Worm (Caenorhabditis elegans) whole organism, L4 larva: Measurements from ENCODE around the gene mogs-1.
"Not testable (repeated sequence)": the region's sequence is repeated elsewhere in the genome, so short reads cannot be mapped to it uniquely, and the experiment has no call there.

ENCODE experiments used
- T26A8.4 ChIP-seq: fragments of 200-800 bp; sonication (Bioruptor generic); IDR thresholded peaks from 2 replicates; pipeline ENCODE4 v1.3.6; 2022; ENCODE audit warnings: missing genetic modification characterization, missing compliant biosample characterization
- Y105C5A.15 ChIP-seq: fragments of 200-800 bp; sonication (Bioruptor generic); IDR thresholded peaks from 2 replicates; pipeline ENCODE4 v1.3.6; 2022; ENCODE audit warnings: missing genetic modification characterization, missing compliant biosample characterization
- Y75B8A.6 ChIP-seq: fragments of 200-800 bp; sonication (Bioruptor generic); IDR thresholded peaks from 2 replicates; pipeline ENCODE4 v1.3.6; 2022; ENCODE audit warnings: missing genetic modification reagents, missing genetic modification characterization, missing compliant biosample characterization
- ZK546.5 ChIP-seq, 2 experiments: sonication (generic microtip); optimal IDR thresholded peaks; 2 replicates each; lab custom pipeline; 2017; ENCODE audit warnings: missing biosample characterization in 2 of 2, missing genetic modification characterization in 2 of 2
- aha-1 ChIP-seq: fragments of 150-350 bp; peaks from one replicate; lab custom pipeline; 2014; ENCODE audit warnings: missing biosample characterization, missing genetic modification characterization
- ceh-28 ChIP-seq: fragments of 150-350 bp; optimal IDR thresholded peaks from 2 replicates; lab custom pipeline; 2014; ENCODE audit warnings: missing biosample characterization, missing genetic modification reagents, missing genetic modification characterization
- ceh-32 ChIP-seq: sonication (generic microtip); optimal IDR thresholded peaks from 2 replicates; lab custom pipeline; 2016; ENCODE audit warnings: mild to moderate bottlenecking, missing genetic modification characterization, missing compliant biosample characterization; ENCODE audit not compliant: poor library complexity
- ceh-44 ChIP-seq: fragments of 200-800 bp; sonication (Bioruptor generic); IDR thresholded peaks from 2 replicates; pipeline ENCODE4 v1.3.6; 2022; ENCODE audit warnings: missing genetic modification reagents, missing genetic modification characterization, missing compliant biosample characterization
- ceh-62 ChIP-seq: sonication (generic microtip); optimal IDR thresholded peaks from 2 replicates; lab custom pipeline; 2017; ENCODE audit warnings: missing biosample characterization, missing genetic modification characterization
- ces-1 ChIP-seq: fragments of 150-350 bp; sonication (generic microtip); optimal IDR thresholded peaks from 4 replicates; lab custom pipeline; 2014; ENCODE audit warnings: missing biosample characterization, missing genetic modification reagents, missing genetic modification characterization
- ctbp-1 ChIP-seq: fragments of 200-800 bp; sonication (Bioruptor generic); IDR thresholded peaks from 2 replicates; pipeline ENCODE4 v1.3.6; 2022; ENCODE audit warnings: missing genetic modification reagents, missing genetic modification characterization, missing compliant biosample characterization
- daf-16 ChIP-seq, 3 experiments: sonication (generic microtip); optimal IDR thresholded peaks; 2 replicates each; lab custom pipeline; 2016 to 2017; ENCODE audit warnings: missing genetic modification characterization in 3 of 3, missing genetic modification reagents in 3 of 3, mild to moderate bottlenecking in 2 of 3, missing compliant biosample characterization in 2 of 3, missing biosample characterization in 1 of 3, moderate library complexity in 1 of 3
- dmd-6 ChIP-seq: fragments of 200-800 bp; sonication (Bioruptor generic); IDR thresholded peaks from 2 replicates; pipeline ENCODE4 v1.3.6; 2022; ENCODE audit warnings: missing genetic modification reagents, missing genetic modification characterization, missing compliant biosample characterization
- dmd-8 ChIP-seq: fragments of 200-800 bp; sonication (Bioruptor generic); IDR thresholded peaks from 2 replicates; pipeline ENCODE4 v1.3.6; 2022; ENCODE audit warnings: missing genetic modification characterization, missing compliant biosample characterization
- dve-1 ChIP-seq: sonication (generic microtip); optimal IDR thresholded peaks from 2 replicates; lab custom pipeline; 2017; ENCODE audit warnings: antibody characterized with exemption, mild to moderate bottlenecking, missing genetic modification characterization, missing compliant biosample characterization; ENCODE audit not compliant: insufficient read depth
- hlh-11 ChIP-seq: fragments of 200-800 bp; sonication (Bioruptor generic); optimal IDR thresholded peaks from 2 replicates; lab custom pipeline; 2018; ENCODE audit warnings: mild to moderate bottlenecking, missing genetic modification characterization, missing compliant biosample characterization
- hlh-30 ChIP-seq: sonication (generic microtip); optimal IDR thresholded peaks from 2 replicates; lab custom pipeline; 2017; ENCODE audit warnings: antibody characterized with exemption, mild to moderate bottlenecking, missing genetic modification characterization, missing compliant biosample characterization; ENCODE audit not compliant: insufficient read depth
- lim-7 ChIP-seq: fragments of 200-800 bp; sonication (Bioruptor generic); IDR thresholded peaks from 2 replicates; pipeline ENCODE4 v1.3.6; 2022; ENCODE audit warnings: missing genetic modification characterization, missing compliant biosample characterization
- lin-15B ChIP-seq: fragments of 150-350 bp; sonication (generic microtip); optimal IDR thresholded peaks from 3 replicates; lab custom pipeline; 2014; ENCODE audit warnings: missing biosample characterization, missing genetic modification characterization
- lin-39 ChIP-seq: fragments of 150-350 bp; optimal IDR thresholded peaks from 2 replicates; lab custom pipeline; 2014; ENCODE audit warnings: missing biosample characterization, missing genetic modification reagents, missing genetic modification characterization
- lsy-2 ChIP-seq, 2 experiments: fragments of 150-350 bp in 1 of 2; sonication (generic microtip) in 1 of 2; optimal IDR thresholded peaks; 2 replicates each; lab custom pipeline; 2014 to 2017; ENCODE audit warnings: missing biosample characterization in 2 of 2, missing genetic modification characterization in 2 of 2
- madf-5 ChIP-seq, 2 experiments: fragments of 200-800 bp; sonication (Bioruptor generic); IDR thresholded peaks; 2 replicates each; pipeline ENCODE4 v1.3.6; 2022; ENCODE audit warnings: missing compliant biosample characterization in 2 of 2, missing genetic modification characterization in 2 of 2
- mdl-1 ChIP-seq, 2 experiments: fragments of 150-350 bp in 1 of 2; sonication (generic microtip) in 1 of 2; optimal IDR thresholded peaks; 2 replicates each; lab custom pipeline; 2014 to 2017; ENCODE audit warnings: missing biosample characterization in 2 of 2, missing genetic modification characterization in 2 of 2
- mdt-29 ChIP-seq: fragments of 200-800 bp; sonication (Bioruptor generic); IDR thresholded peaks from 2 replicates; pipeline ENCODE4 v1.3.6; 2022; ENCODE audit warnings: missing genetic modification reagents, missing genetic modification characterization, missing compliant biosample characterization
- mxl-3 ChIP-seq: fragments of 200-800 bp; sonication (Bioruptor generic); optimal IDR thresholded peaks from 2 replicates; lab custom pipeline; 2018; ENCODE audit warnings: mild to moderate bottlenecking, missing genetic modification characterization, missing compliant biosample characterization
- nhr-10 ChIP-seq: fragments of 150-350 bp; optimal IDR thresholded peaks from 2 replicates; lab custom pipeline; 2014; ENCODE audit warnings: missing biosample characterization, missing genetic modification characterization
- nhr-11 ChIP-seq: fragments of 150-350 bp; optimal IDR thresholded peaks from 2 replicates; lab custom pipeline; 2014; ENCODE audit warnings: missing biosample characterization, missing genetic modification characterization
- nhr-25 ChIP-seq: sonication (generic microtip); optimal IDR thresholded peaks from 2 replicates; lab custom pipeline; 2017; ENCODE audit warnings: missing genetic modification characterization, mild to moderate bottlenecking, missing compliant biosample characterization, antibody characterized with exemption, moderate library complexity, borderline replicate concordance; ENCODE audit not compliant: insufficient read depth
- nhr-42 ChIP-seq: fragments of 200-800 bp; sonication (Bioruptor generic); IDR thresholded peaks from 2 replicates; pipeline ENCODE4 v1.3.6; 2022; ENCODE audit warnings: missing genetic modification characterization, missing compliant biosample characterization
- nhr-48 ChIP-seq: sonication (generic microtip); optimal IDR thresholded peaks from 2 replicates; lab custom pipeline; 2016; ENCODE audit warnings: mild to moderate bottlenecking, missing genetic modification characterization, missing compliant biosample characterization
- pha-4 ChIP-seq, 2 experiments: fragments of 150-350 bp in 1 of 2; fragments of 200-800 bp in 1 of 2; sonication (Bioruptor generic) in 1 of 2; IDR thresholded peaks in 1 of 2; optimal IDR thresholded peaks in 1 of 2; 2 replicates each; pipeline versions ENCODE4 v1.3.6 to Lab custom; 2014 to 2022; ENCODE audit warnings: missing genetic modification characterization in 2 of 2, missing genetic modification reagents in 2 of 2, missing biosample characterization in 1 of 2, missing compliant biosample characterization in 1 of 2
- php-3 ChIP-seq: fragments of 200-800 bp; sonication (Bioruptor generic); IDR thresholded peaks from 2 replicates; pipeline ENCODE4 v1.3.6; 2022; ENCODE audit warnings: missing genetic modification reagents, missing genetic modification characterization, missing compliant biosample characterization
- saeg-2 ChIP-seq: fragments of 200-800 bp; sonication (Bioruptor generic); IDR thresholded peaks from 2 replicates; pipeline ENCODE4 v1.3.6; 2022; ENCODE audit warnings: missing genetic modification reagents, missing genetic modification characterization, missing compliant biosample characterization
- sdz-12 ChIP-seq: fragments of 200-800 bp; sonication (Bioruptor generic); optimal IDR thresholded peaks from 2 replicates; lab custom pipeline; 2018; ENCODE audit warnings: mild to moderate bottlenecking, missing genetic modification characterization, missing compliant biosample characterization
- set-16 ChIP-seq: fragments of 200-800 bp; sonication (Bioruptor generic); IDR thresholded peaks from 2 replicates; pipeline ENCODE4 v1.3.6; 2022; ENCODE audit warnings: missing genetic modification reagents, missing genetic modification characterization, missing compliant biosample characterization
- snpc-4 ChIP-seq: fragments of 150-350 bp; optimal IDR thresholded peaks from 2 replicates; lab custom pipeline; 2014; ENCODE audit warnings: missing biosample characterization, missing genetic modification characterization
- tag-97 ChIP-seq: fragments of 200-800 bp; sonication (Bioruptor generic); IDR thresholded peaks from 2 replicates; pipeline ENCODE4 v1.3.6; 2022; ENCODE audit warnings: missing genetic modification characterization, missing compliant biosample characterization
- unc-130 ChIP-seq: sonication (generic microtip); optimal IDR thresholded peaks from 2 replicates; lab custom pipeline; 2016; ENCODE audit warnings: missing genetic modification reagents, missing genetic modification characterization, missing compliant biosample characterization
- unc-39 ChIP-seq: sonication (generic microtip); optimal IDR thresholded peaks from 2 replicates; lab custom pipeline; 2017; ENCODE audit warnings: missing biosample characterization, missing genetic modification characterization
- unc-62 ChIP-seq, 3 experiments: fragments of 150-350 bp in 1 of 3; sonication (generic microtip); optimal IDR thresholded peaks in 2 of 3; peaks in 1 of 3; 1 replicate in 1 of 3; 2 replicates in 2 of 3; lab custom pipeline; 2014 to 2017; ENCODE audit warnings: missing biosample characterization in 3 of 3, missing genetic modification characterization in 3 of 3, missing genetic modification reagents in 3 of 3, missing genotype in 1 of 3
- vab-7 ChIP-seq: fragments of 200-800 bp; sonication (Bioruptor generic); IDR thresholded peaks from 2 replicates; pipeline ENCODE4 v1.3.6; 2022; ENCODE audit warnings: missing genetic modification reagents, missing genetic modification characterization, missing compliant biosample characterization
- zag-1 ChIP-seq: fragments of 150-350 bp; optimal IDR thresholded peaks from 2 replicates; lab custom pipeline; 2014; ENCODE audit warnings: missing biosample characterization, missing genetic modification characterization
- zfp-2 ChIP-seq: sonication (generic microtip); optimal IDR thresholded peaks from 2 replicates; lab custom pipeline; 2016; ENCODE audit warnings: mild to moderate bottlenecking, missing genetic modification characterization, missing compliant biosample characterization
- ztf-11 ChIP-seq: fragments of 150-350 bp; optimal IDR thresholded peaks from 2 replicates; lab custom pipeline; 2014; ENCODE audit warnings: missing biosample characterization, missing genetic modification characterization
- ztf-7 ChIP-seq: fragments of 150-350 bp; optimal IDR thresholded peaks from 2 replicates; lab custom pipeline; 2014; ENCODE audit warnings: missing biosample characterization, missing genetic modification characterization

Gene mogs-1

DNA sequence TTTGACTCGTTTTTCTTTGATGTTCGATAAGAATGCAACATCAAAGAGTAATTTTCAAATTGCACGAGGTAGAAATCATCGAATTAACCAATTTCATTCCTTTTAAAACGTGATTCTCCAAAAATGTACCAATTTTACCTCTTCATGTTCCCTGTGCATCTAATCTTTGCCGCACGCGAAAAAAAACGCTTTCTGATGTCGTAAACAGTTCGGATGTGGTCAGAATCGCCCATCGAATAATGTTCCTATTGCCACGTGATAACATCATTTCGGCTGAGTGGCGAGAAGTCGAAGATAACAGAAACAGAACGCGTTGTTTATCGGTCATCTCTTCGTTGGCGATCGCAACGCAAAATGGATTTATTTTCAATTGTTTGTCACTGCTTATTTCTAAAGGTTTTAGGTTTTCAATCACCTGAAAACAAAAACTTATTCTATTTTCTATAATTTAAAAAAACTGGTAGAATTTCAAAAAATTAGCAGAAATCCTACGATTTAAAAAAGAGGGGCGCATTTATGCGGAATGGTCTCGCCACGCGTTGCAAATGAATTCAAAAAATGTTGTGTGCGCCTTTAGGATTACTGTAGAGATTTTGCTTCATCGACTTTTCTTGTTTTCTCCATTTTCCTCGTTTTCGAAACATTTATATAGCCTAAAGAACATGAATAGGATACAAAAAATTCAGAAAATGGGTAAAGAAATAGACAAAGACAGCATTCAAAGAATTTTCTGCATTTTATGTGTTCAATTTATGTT is at the start of gene mogs-1 (continued):
- no peak for TF ChIP-seq unc-62 (GFP tag; optimal IDR thresholded peaks at IDR 0.05 in 1 of 2; lab: Kevin White, UChicago)
- TF ChIP-seq unc-62 (tag; optimal IDR thresholded peaks at IDR 0.05; lab: Kevin White, UChicago): no peak
- TF ChIP-seq snpc-4 (tag; lab: Kevin White, UChicago): no peak
- TF ChIP-seq ZK546.5 (tag; optimal IDR thresholded peaks at IDR 0.05; lab: Kevin White, UChicago): no peak
- TF ChIP-seq nhr-42 (GFP tag; lab: Robert Waterston, UW): 0 out of 2 replicates have a peak, but pooled peaks have one; percentile 36
- TF ChIP-seq vab-7: no peak
- TF ChIP-seq T26A8.4: no peak
- TF ChIP-seq ces-1 (GFP tag; lab: Kevin White, UChicago): no peak
- peak in 1 of 2 experiments; percentile 87 for TF ChIP-seq mdl-1 (tag; optimal IDR thresholded peaks at IDR 0.05; lab: Kevin White, UChicago)
- TF ChIP-seq ceh-44: no peak
- peak; percentile 44 for TF ChIP-seq nhr-25 (tag; lab: Kevin White, UChicago)
- TF ChIP-seq lin-15B (tag; lab: Kevin White, UChicago): no peak
- TF ChIP-seq Y75B8A.6: no peak
- TF ChIP-seq nhr-10 (tag; lab: Kevin White, UChicago): no peak
- TF ChIP-seq nhr-48 (tag; lab: Kevin White, UChicago): peak; percentile 24
- TF ChIP-seq ceh-28 (tag; lab: Kevin White, UChicago): no peak
- peak; percentile 38; the same call in 1 of the 2 replicates for TF ChIP-seq ctbp-1
- no peak for TF ChIP-seq lim-7
- peak; percentile 69 for TF ChIP-seq dve-1
- no peak for TF ChIP-seq tag-97
- TF ChIP-seq set-16 (GFP tag; lab: Robert Waterston, UW): no peak

DNA sequence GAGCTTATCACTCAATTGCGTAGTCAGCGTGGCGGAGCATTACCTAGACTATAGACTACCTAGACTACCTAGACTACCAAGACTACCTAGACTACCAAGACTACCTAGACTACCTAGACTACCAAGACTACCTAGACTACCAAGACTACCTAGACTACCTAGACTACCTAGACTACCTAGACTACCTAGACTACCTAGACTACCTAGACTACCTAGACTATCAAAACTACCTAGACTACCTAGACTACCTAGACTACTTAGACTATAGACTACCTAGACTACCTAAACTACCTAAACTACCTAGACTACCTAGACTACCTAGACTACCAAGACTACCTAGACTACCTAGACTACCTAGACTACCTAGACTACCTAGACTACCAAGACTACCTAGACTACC is 49.2 kb upstream of the mogs-1 start:
- peak; percentile 46 for TF ChIP-seq zag-1 (tag; lab: Kevin White, UChicago)
- peak in 1 of 2 experiments; percentile 96 for TF ChIP-seq unc-62 (GFP tag; optimal IDR thresholded peaks at IDR 0.05 in 1 of 2; lab: Kevin White, UChicago)
- TF ChIP-seq unc-62 (tag; optimal IDR thresholded peaks at IDR 0.05; lab: Kevin White, UChicago): not testable (repeated sequence)

DNA sequence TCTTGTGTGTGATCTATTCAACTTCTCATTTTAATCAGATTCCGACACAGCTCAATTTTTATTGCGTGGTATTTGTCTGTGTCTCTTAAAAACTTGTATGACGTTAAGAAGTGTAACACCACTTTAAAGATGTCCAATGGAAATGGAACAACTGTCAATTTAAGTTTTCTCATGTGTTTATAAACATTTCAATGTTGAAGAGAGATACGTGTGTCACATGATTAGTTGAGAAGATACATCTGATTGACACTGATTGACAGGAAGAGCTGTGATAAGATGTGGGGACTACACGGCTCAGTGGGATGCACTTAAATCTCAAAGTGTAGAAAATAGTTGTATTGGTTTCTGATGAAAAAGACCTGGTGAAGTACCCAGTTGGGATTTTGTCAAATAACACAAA is 46.6 kb upstream of the mogs-1 start:
- TF ChIP-seq hlh-30 (peak; percentile 57), ces-1 (GFP tag; lab: Kevin White, UChicago) (no peak), ztf-11 (tag; lab: Kevin White, UChicago) (no peak), php-3 (no peak), pha-4 (GFP tag; IDR thresholded peaks at IDR 0.05; lab: Robert Waterston, UW) (no peak), pha-4 (tag; optimal IDR thresholded peaks at IDR 0.05; lab: Kevin White, UChicago) (no peak), mdt-29 (GFP tag; lab: Robert Waterston, UW) (no peak), daf-16 (GFP tag; optimal IDR thresholded peaks at IDR 0.05; lab: Kevin White, UChicago) (peak in 1 of 2 experiments; percentile 96), daf-16 (tag; optimal IDR thresholded peaks at IDR 0.05; lab: Kevin White, UChicago) (no peak), hlh-11 (tag; lab: Kevin White, UChicago) (peak; percentile 42), saeg-2 (GFP tag; lab: Robert Waterston, UW) (no peak), unc-39 (no peak), aha-1 (tag; lab: Kevin White, UChicago) (no peak), unc-130 (GFP tag; lab: Kevin White, UChicago) (no peak), mdl-1 (tag; optimal IDR thresholded peaks at IDR 0.05; lab: Kevin White, UChicago) (no peak), sdz-12 (no peak), ceh-32 (tag; lab: Kevin White, UChicago) (no peak), nhr-11 (tag; lab: Kevin White, UChicago) (peak; percentile 93), ztf-7 (tag; lab: Kevin White, UChicago) (no peak), dmd-8 (no peak), madf-5 (GFP tag; IDR thresholded peaks at IDR 0.05; lab: Robert Waterston, UW) (no peak), ceh-62 (tag; lab: Kevin White, UChicago) (no peak), dmd-6 (GFP tag; lab: Robert Waterston, UW) (no peak), zfp-2 (tag; lab: Kevin White, UChicago) (no peak), lin-39 (no peak), Y105C5A.15 (GFP tag; lab: Robert Waterston, UW) (no peak), mxl-3 (GFP tag; lab: Kevin White, UChicago) (no peak), nhr-42 (GFP tag; lab: Robert Waterston, UW) (no peak), lsy-2 (tag; optimal IDR thresholded peaks at IDR 0.05; lab: Kevin White, UChicago) (no peak), unc-62 (GFP tag; optimal IDR thresholded peaks at IDR 0.05 in 1 of 2; lab: Kevin White, UChicago) (peak in 1 of 2 experiments; percentile 100), unc-62 (tag; optimal IDR thresholded peaks at IDR 0.05; lab: Kevin White, UChicago) (no peak)
